Worm (Caenorhabditis elegans): ENCODE data around the gene F14F3.5.

F14F3.5 gene

DNA sequence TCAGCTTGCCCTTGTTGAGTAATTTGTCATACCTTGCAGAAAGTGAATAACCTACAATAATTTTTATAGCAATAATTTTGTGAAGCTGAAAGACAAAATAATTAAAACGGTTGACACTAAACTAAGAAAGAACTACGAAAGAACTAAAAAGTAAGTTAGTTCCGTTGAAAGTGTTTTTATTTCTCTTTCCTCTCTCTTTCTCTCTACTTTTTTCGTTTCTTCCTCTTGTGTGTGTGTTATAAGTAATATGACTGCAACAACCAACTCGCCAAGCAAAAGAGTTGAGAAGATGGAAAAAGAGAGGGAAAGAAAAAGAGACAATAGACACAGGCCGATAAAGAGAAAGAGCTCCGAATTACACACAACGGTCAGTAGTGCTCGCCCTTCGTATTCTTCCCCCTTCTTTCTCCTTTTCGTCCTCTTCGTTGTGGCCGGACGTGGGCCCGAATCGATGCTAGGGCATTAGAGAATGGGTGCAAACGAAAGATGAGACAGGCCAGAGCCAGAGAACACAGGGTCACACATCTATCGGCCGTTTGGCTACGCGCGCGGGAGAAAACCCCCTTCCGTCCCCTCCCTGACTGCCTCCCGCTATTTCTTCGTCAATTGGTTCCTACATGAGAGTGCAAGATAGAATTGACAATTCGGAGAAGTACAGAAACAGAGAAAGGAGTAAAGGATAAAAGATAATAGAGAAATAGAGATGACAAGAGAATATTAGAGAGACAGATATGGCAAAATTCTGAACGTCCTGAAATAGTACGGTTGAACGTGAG lies 26.4 kb upstream of the F14F3.5 start, which contains the start of gene syd-2 (continued):
- TF ChIP-seq dve-1 (tag; optimal IDR thresholded peaks at IDR 0.05; ENCODE audit: insufficient read depth) (peak; percentile 6), spr-1 (tag; optimal IDR thresholded peaks at IDR 0.05) (peak; percentile 36), nhr-41 (GFP tag; IDR thresholded peaks at IDR 0.05) (no peak), ceh-82 (tag; optimal IDR thresholded peaks at IDR 0.05) (no peak), dpl-1 (GFP tag; optimal IDR thresholded peaks at IDR 0.05) (peak; percentile 21), set-16 (GFP tag; IDR thresholded peaks at IDR 0.05) (peak; percentile 78), nhr-42 (GFP tag; IDR thresholded peaks at IDR 0.05) (0 out of 2 replicates have a peak, but pooled peaks have one; percentile 46), ZK546.5 (tag; optimal IDR thresholded peaks at IDR 0.05) (no peak), mxl-2 (GFP tag; conservative IDR thresholded peaks at IDR 0.05) (no peak), snpc-1.2 (GFP tag; IDR thresholded peaks at IDR 0.05) (no peak), duxl-1 (tag; optimal IDR thresholded peaks at IDR 0.05; ENCODE audit: poor library complexity) (no peak), F44E2.7 (GFP tag; IDR thresholded peaks at IDR 0.05) (no peak), ceh-28 (tag; optimal IDR thresholded peaks at IDR 0.05) (peak; percentile 63), ceh-32 (tag; optimal IDR thresholded peaks at IDR 0.05; ENCODE audit: poor library complexity) (no peak), ceh-62 (tag; optimal IDR thresholded peaks at IDR 0.05) (no peak), T26A8.4 (GFP tag; IDR thresholded peaks at IDR 0.05) (0 out of 2 replicates have a peak, but pooled peaks have one; percentile 56)

DNA sequence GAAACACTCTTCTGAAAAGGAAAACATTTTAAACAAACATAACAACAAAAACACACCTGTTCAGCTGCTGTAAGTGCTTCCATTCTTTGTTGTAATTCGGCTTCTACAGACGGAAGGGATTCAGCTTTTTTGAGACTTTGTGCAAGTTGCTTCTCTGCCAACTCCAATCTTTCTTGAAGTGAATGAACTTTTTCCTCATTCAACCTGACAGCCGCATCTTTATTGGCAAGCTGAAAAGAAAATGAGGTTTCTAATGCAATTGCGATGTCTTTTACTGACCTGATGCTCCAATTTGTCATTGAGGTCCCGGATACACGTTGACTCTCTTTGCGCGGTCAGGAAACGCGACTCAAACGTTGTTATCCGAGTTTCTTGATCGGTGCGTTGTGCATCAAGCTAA lies 24.0 kb upstream of the F14F3.5 start:
- TF ChIP-seq ZK546.5 (tag; optimal IDR thresholded peaks at IDR 0.05) (no peak), unc-62 (GFP tag; optimal IDR thresholded peaks at IDR 0.05 in 1 of 2) (peak in 1 of 2 experiments; percentile 95), unc-62 (tag; optimal IDR thresholded peaks at IDR 0.05) (no peak), ctbp-1 (GFP tag; IDR thresholded peaks at IDR 0.05) (0 out of 2 replicates have a peak, but pooled peaks have one; percentile 18)

ce11 chrX:10545716-10546115 lies 16.7 kb upstream of the F14F3.5 start, which contains the start of gene F59F5.5:
Gene F59F5.5 (plus strand): TSS chrX:10546016.
- no peak for TF ChIP-seq aha-1 (tag)
- no peak for TF ChIP-seq mdt-29 (GFP tag; IDR thresholded peaks at IDR 0.05)
- no peak for TF ChIP-seq zag-1 (tag; optimal IDR thresholded peaks at IDR 0.05)
- TF ChIP-seq aly-2 (tag; optimal IDR thresholded peaks at IDR 0.05), result no peak
- TF ChIP-seq ctbp-1 (GFP tag; IDR thresholded peaks at IDR 0.05), result no peak
- TF ChIP-seq ceh-20 (GFP tag; IDR thresholded peaks at IDR 0.05), result no peak
- TF ChIP-seq ceh-62 (tag; optimal IDR thresholded peaks at IDR 0.05), result no peak
- no peak for TF ChIP-seq R02D3.7 (tag; optimal IDR thresholded peaks at IDR 0.05)
- no peak for TF ChIP-seq ama-1 (optimal IDR thresholded peaks at IDR 0.05)
- no peak for TF ChIP-seq zip-11 (GFP tag; IDR thresholded peaks at IDR 0.05)
- no peak for TF ChIP-seq lin-29 (GFP tag; IDR thresholded peaks at IDR 0.05)
- TF ChIP-seq Y48G9A.11 (GFP tag; IDR thresholded peaks at IDR 0.05), result no peak
- TF ChIP-seq ceh-44 (GFP tag; IDR thresholded peaks at IDR 0.05), result no peak
- TF ChIP-seq nhr-237 (tag; optimal IDR thresholded peaks at IDR 0.05), result no peak
- no peak for TF ChIP-seq Y75B8A.6 (GFP tag; IDR thresholded peaks at IDR 0.05)

DNA sequence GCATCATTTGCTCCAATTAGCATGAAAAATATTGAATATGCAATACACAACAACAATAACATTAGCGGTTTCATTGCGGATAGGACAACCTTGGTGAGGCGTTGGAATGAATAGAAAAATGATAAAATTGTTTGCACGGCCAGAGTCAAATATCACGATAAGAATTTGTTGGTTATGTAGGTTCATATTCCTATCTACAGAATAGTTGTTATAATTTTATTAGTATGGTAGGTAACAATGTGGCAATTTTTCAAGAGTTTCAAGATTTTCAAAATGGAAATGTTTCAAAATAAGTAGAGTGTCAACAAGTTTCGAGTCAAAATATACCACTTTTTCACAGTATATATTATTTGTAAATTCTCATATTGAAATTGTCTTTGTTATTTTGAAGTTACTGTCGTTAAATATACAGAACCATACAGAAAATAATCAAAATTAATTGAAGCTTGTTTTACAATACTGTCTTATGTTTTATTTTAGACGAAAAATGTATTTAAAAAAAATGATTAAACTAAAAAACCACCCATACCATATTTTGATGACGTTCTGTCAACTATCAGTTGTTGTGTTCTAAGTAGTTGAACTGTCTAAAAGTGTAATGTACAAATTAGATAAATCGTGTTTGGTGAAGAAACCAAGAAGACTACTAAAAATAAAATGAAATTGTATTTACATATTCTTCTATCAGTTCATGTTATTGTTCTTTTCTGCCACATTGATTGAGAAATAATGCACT lies 13.5 kb upstream of the F14F3.5 start, which contains the start of the genes F59F5.3 and F59F5.4:
F59F5.3 (minus strand) TSS at position 101 of the 736 bp plus-strand sequence.
F59F5.4 (plus strand) TSS at position 686 of the 736 bp plus-strand sequence.
- peak; percentile 25 for TF ChIP-seq dve-1 (tag; optimal IDR thresholded peaks at IDR 0.05; ENCODE audit: insufficient read depth)
- TF ChIP-seq ceh-28 (tag; optimal IDR thresholded peaks at IDR 0.05), result no peak
- peak; percentile 6 for TF ChIP-seq nhr-28 (tag; optimal IDR thresholded peaks at IDR 0.05)
- peak; percentile 42 for TF ChIP-seq pqm-1 (tag; optimal IDR thresholded peaks at IDR 0.05)
- TF ChIP-seq ama-1 (optimal IDR thresholded peaks at IDR 0.05), result no peak
- no peak for TF ChIP-seq daf-16 (GFP tag; optimal IDR thresholded peaks at IDR 0.05)
- TF ChIP-seq daf-16 (tag; optimal IDR thresholded peaks at IDR 0.05), result peak; percentile 75
